Fruit fly (Drosophila melanogaster) whole organism, prepupa: ENCODE results near the gene CG32720.
A peak's percentile ranks its signal among the peaks of the same experiment; 100 is the strongest.

ENCODE experiments used
- Blimp-1 ChIP-seq: fragments of 200-800 bp; sonication (Bioruptor generic); optimal IDR thresholded peaks from 3 replicates; lab custom pipeline; 2017; ENCODE audit warnings: missing biosample characterization, missing genetic modification characterization, mild to moderate bottlenecking, moderate library complexity, missing genetic modification reagents
- CG10631 ChIP-seq: fragments of 200-800 bp; sonication (Bioruptor generic); optimal IDR thresholded peaks from 2 replicates; lab custom pipeline; 2016; ENCODE audit warnings: missing biosample characterization, missing genetic modification characterization
- CG10669 ChIP-seq: fragments of 200-800 bp; sonication (Bioruptor generic); optimal IDR thresholded peaks from 3 replicates; lab custom pipeline; 2018; ENCODE audit warnings: missing biosample characterization, mild to moderate bottlenecking, missing genetic modification characterization, moderate library complexity
- CG11294 ChIP-seq: fragments of 200-800 bp; sonication (Bioruptor generic); IDR thresholded peaks from 2 replicates; pipeline ENCODE4 v1.3.6; 2022; ENCODE audit warnings: missing biosample characterization, missing genetic modification characterization
- CG11762 ChIP-seq: fragments of 200-800 bp; sonication (Bioruptor generic); optimal IDR thresholded peaks from 3 replicates; lab custom pipeline; 2016; ENCODE audit warnings: missing biosample characterization, missing genetic modification characterization; ENCODE audit not compliant: insufficient read depth
- CG15336 ChIP-seq: fragments of 200-800 bp; sonication (Bioruptor generic); IDR thresholded peaks from 2 replicates; pipeline ENCODE4 v1.3.6; 2022; ENCODE audit warnings: missing biosample characterization, missing genetic modification characterization
- CG1621 ChIP-seq: fragments of 200-800 bp; sonication (Bioruptor generic); optimal IDR thresholded peaks from 3 replicates; lab custom pipeline; 2018; ENCODE audit warnings: missing biosample characterization, mild to moderate bottlenecking, missing genetic modification characterization
- CG16779 ChIP-seq: fragments of 200-800 bp; sonication (Bioruptor generic); optimal IDR thresholded peaks from 3 replicates; lab custom pipeline; 2017; ENCODE audit warnings: missing biosample characterization, mild to moderate bottlenecking, missing genetic modification characterization
- CG3032 ChIP-seq: fragments of 200-800 bp; optimal IDR thresholded peaks from 2 replicates; lab custom pipeline; 2019; ENCODE audit warnings: missing biosample characterization, mild to moderate bottlenecking, missing genetic modification characterization, moderate library complexity
- CG31627 ChIP-seq: fragments of 200-800 bp; sonication (Bioruptor generic); optimal IDR thresholded peaks from 3 replicates; lab custom pipeline; 2016; ENCODE audit warnings: missing biosample characterization, missing genetic modification characterization
- CG32006 ChIP-seq: fragments of 200-800 bp; sonication (Bioruptor generic); optimal IDR thresholded peaks from 3 replicates; lab custom pipeline; 2017; ENCODE audit warnings: missing biosample characterization, mild to moderate bottlenecking, missing genetic modification characterization
- CG34406 ChIP-seq: fragments of 200-800 bp; sonication (Bioruptor generic); optimal IDR thresholded peaks from 3 replicates; lab custom pipeline; 2016; ENCODE audit warnings: missing biosample characterization, missing genetic modification characterization
- CG3919 ChIP-seq: fragments of 200-800 bp; sonication (Bioruptor generic); optimal IDR thresholded peaks from 3 replicates; lab custom pipeline; 2016; ENCODE audit warnings: missing biosample characterization, missing genetic modification characterization
- CG4318 ChIP-seq: fragments of 200-800 bp; sonication (Bioruptor generic); optimal IDR thresholded peaks from 3 replicates; lab custom pipeline; 2017; ENCODE audit warnings: missing biosample characterization, mild to moderate bottlenecking, missing genetic modification characterization
- CG6276 ChIP-seq: fragments of 200-800 bp; sonication (Bioruptor generic); optimal IDR thresholded peaks from 2 replicates; lab custom pipeline; 2017; ENCODE audit warnings: missing biosample characterization, mild to moderate bottlenecking, missing genetic modification characterization
- CG6792 ChIP-seq: fragments of 200-800 bp; sonication (Bioruptor generic); optimal IDR thresholded peaks from 3 replicates; lab custom pipeline; 2016; ENCODE audit warnings: missing biosample characterization, missing genetic modification characterization
- CG6808 ChIP-seq: fragments of 200-800 bp; sonication (Bioruptor generic); optimal IDR thresholded peaks from 3 replicates; lab custom pipeline; 2017; ENCODE audit warnings: missing biosample characterization, missing genetic modification characterization, mild to moderate bottlenecking, moderate library complexity, missing genetic modification reagents
- CG6854 ChIP-seq: fragments of 200-800 bp; sonication (Bioruptor generic); optimal IDR thresholded peaks from 2 replicates; lab custom pipeline; 2017; ENCODE audit warnings: missing biosample characterization, mild to moderate bottlenecking, missing genetic modification characterization
- CG7368 ChIP-seq: fragments of 200-800 bp; sonication (Bioruptor generic); optimal IDR thresholded peaks from 3 replicates; lab custom pipeline; 2016; ENCODE audit warnings: missing biosample characterization, missing genetic modification characterization
- CG8119 ChIP-seq: fragments of 200-800 bp; sonication (Bioruptor generic); IDR thresholded peaks from 3 replicates; pipeline ENCODE4 v1.3.6; 2022; ENCODE audit warnings: missing biosample characterization, missing genetic modification characterization
- CG8319 ChIP-seq: fragments of 200-800 bp; sonication (Bioruptor generic); optimal IDR thresholded peaks from 3 replicates; lab custom pipeline; 2016; ENCODE audit warnings: missing biosample characterization, missing genetic modification characterization
- CG9139 ChIP-seq: fragments of 200-800 bp; sonication (Bioruptor generic); optimal IDR thresholded peaks from 3 replicates; lab custom pipeline; 2017; ENCODE audit warnings: missing biosample characterization, mild to moderate bottlenecking, missing genetic modification characterization
- Eip75B ChIP-seq: fragments of 200-800 bp; sonication (Bioruptor generic); optimal IDR thresholded peaks from 3 replicates; lab custom pipeline; 2016; ENCODE audit warnings: missing biosample characterization, missing genetic modification characterization
- Eip78C ChIP-seq: fragments of 200-800 bp; sonication (Bioruptor generic); peaks from one replicate; lab custom pipeline; 2016; ENCODE audit warnings: missing biosample characterization, missing genetic modification characterization
- Eip93F ChIP-seq: fragments of 200-800 bp; sonication (Bioruptor generic); optimal IDR thresholded peaks from 2 replicates; lab custom pipeline; 2016; ENCODE audit warnings: missing biosample characterization, mild to moderate bottlenecking, missing genetic modification characterization
- Gug ChIP-seq: fragments of 200-800 bp; sonication (Bioruptor generic); IDR thresholded peaks from 2 replicates; pipeline ENCODE4 v1.3.6; 2022; ENCODE audit warnings: missing biosample characterization, missing genetic modification characterization
- Hr38 ChIP-seq: sonication (Bioruptor generic); optimal IDR thresholded peaks from 2 replicates; lab custom pipeline; 2016; ENCODE audit warnings: missing biosample characterization, missing genetic modification characterization
- Hr4 ChIP-seq: fragments of 200-800 bp; sonication (Bioruptor generic); optimal IDR thresholded peaks from 3 replicates; lab custom pipeline; 2016; ENCODE audit warnings: missing biosample characterization, missing genetic modification characterization
- Lpt ChIP-seq: fragments of 200-800 bp; sonication (Bioruptor generic); optimal IDR thresholded peaks from 3 replicates; lab custom pipeline; 2016; ENCODE audit warnings: missing biosample characterization, missing genetic modification characterization
- Met ChIP-seq: fragments of 200-800 bp; sonication (Bioruptor generic); optimal IDR thresholded peaks from 3 replicates; lab custom pipeline; 2016; ENCODE audit warnings: missing biosample characterization, missing genetic modification characterization
- Smox ChIP-seq: fragments of 200-800 bp; sonication (Bioruptor generic); optimal IDR thresholded peaks from 3 replicates; lab custom pipeline; 2016; ENCODE audit warnings: missing biosample characterization, missing genetic modification characterization
- Sox102F ChIP-seq: fragments of 200-800 bp; sonication (Bioruptor generic); optimal IDR thresholded peaks from 2 replicates; lab custom pipeline; 2016; ENCODE audit warnings: missing biosample characterization, mild to moderate bottlenecking, missing genetic modification characterization
- Sox14 ChIP-seq: fragments of 200-800 bp; sonication (Bioruptor generic); optimal IDR thresholded peaks from 3 replicates; lab custom pipeline; 2016; ENCODE audit warnings: missing biosample characterization, missing genetic modification characterization
- Sox15 ChIP-seq: fragments of 200-800 bp; sonication (Bioruptor generic); optimal IDR thresholded peaks from 3 replicates; lab custom pipeline; 2016; ENCODE audit warnings: missing biosample characterization, missing genetic modification characterization
- achi ChIP-seq: fragments of 200-800 bp; sonication (Bioruptor generic); optimal IDR thresholded peaks from 3 replicates; lab custom pipeline; 2016; ENCODE audit warnings: missing biosample characterization, missing genetic modification characterization
- dac ChIP-seq: fragments of 200-800 bp; sonication (Bioruptor generic); optimal IDR thresholded peaks from 2 replicates; lab custom pipeline; 2017; ENCODE audit warnings: missing biosample characterization, mild to moderate bottlenecking, missing genetic modification characterization
- dsx ChIP-seq: fragments of 200-800 bp; optimal IDR thresholded peaks from 3 replicates; lab custom pipeline; 2019; ENCODE audit warnings: missing biosample characterization, mild to moderate bottlenecking, missing genetic modification characterization, moderate library complexity; ENCODE audit not compliant: poor library complexity, severe bottlenecking
- esn ChIP-seq: fragments of 200-800 bp; sonication (Bioruptor generic); optimal IDR thresholded peaks from 2 replicates; lab custom pipeline; 2016; ENCODE audit warnings: missing biosample characterization, mild to moderate bottlenecking, missing genetic modification characterization, moderate library complexity
- fd59A ChIP-seq: fragments of 200-800 bp; sonication (Bioruptor generic); optimal IDR thresholded peaks from 2 replicates; lab custom pipeline; 2017; ENCODE audit warnings: missing biosample characterization, mild to moderate bottlenecking, missing genetic modification characterization, missing genetic modification reagents
- fkh ChIP-seq: fragments of 200-800 bp; sonication (Bioruptor generic); optimal IDR thresholded peaks from 3 replicates; lab custom pipeline; 2017; ENCODE audit warnings: missing biosample characterization, mild to moderate bottlenecking, missing genetic modification characterization, moderate library complexity
- lz ChIP-seq: fragments of 200-800 bp; sonication (Bioruptor generic); optimal IDR thresholded peaks from 3 replicates; lab custom pipeline; 2016; ENCODE audit warnings: missing biosample characterization, missing genetic modification characterization
- net ChIP-seq: fragments of 200-800 bp; sonication (Bioruptor generic); optimal IDR thresholded peaks from 3 replicates; lab custom pipeline; 2016; ENCODE audit warnings: missing biosample characterization, missing genetic modification characterization
- pdm3 ChIP-seq: fragments of 200-800 bp; sonication (Bioruptor generic); optimal IDR thresholded peaks from 3 replicates; lab custom pipeline; 2016; ENCODE audit warnings: missing biosample characterization, missing genetic modification characterization
- salr ChIP-seq, 2 experiments: fragments of 200-800 bp; sonication (Bioruptor generic); optimal IDR thresholded peaks; 3 replicates each; lab custom pipeline; 2016 to 2018; ENCODE audit warnings: missing biosample characterization in 2 of 2, missing genetic modification characterization in 2 of 2, mild to moderate bottlenecking in 1 of 2
- spab ChIP-seq: fragments of 200-800 bp; sonication (Bioruptor generic); optimal IDR thresholded peaks from 2 replicates; lab custom pipeline; 2017; ENCODE audit warnings: missing biosample characterization, mild to moderate bottlenecking, missing genetic modification characterization, missing genetic modification reagents
- ss ChIP-seq, 2 experiments: fragments of 200-800 bp; sonication (Bioruptor generic); optimal IDR thresholded peaks; 2 replicates in 1 of 2; 3 replicates in 1 of 2; lab custom pipeline; 2017 to 2018; ENCODE audit warnings: mild to moderate bottlenecking in 2 of 2, missing biosample characterization in 2 of 2, missing genetic modification characterization in 2 of 2, moderate library complexity in 1 of 2
- svp ChIP-seq: fragments of 200-800 bp; sonication (Bioruptor generic); peaks from one replicate; lab custom pipeline; 2016; ENCODE audit warnings: missing biosample characterization, missing genetic modification characterization
- vri ChIP-seq: fragments of 200-800 bp; sonication (Bioruptor generic); optimal IDR thresholded peaks from 3 replicates; lab custom pipeline; 2016; ENCODE audit warnings: missing biosample characterization, mild to moderate bottlenecking, missing genetic modification characterization

Gene CG32720

dm6 chrX:7573990-7574389, 37.2 kb upstream of the CG32720 start, which contains the start of gene CG11369:
Gene CG11369 (plus strand): TSS chrX:7574290.
- no peak for TF ChIP-seq fd59A (GFP tag; lab: Kevin White, UChicago)
- TF ChIP-seq Sox15 (GFP tag; lab: Kevin White, UChicago), result no peak
- no peak for TF ChIP-seq CG6792 (GFP tag; lab: Kevin White, UChicago)
- TF ChIP-seq CG4318 (GFP tag; lab: Kevin White, UChicago), result no peak
- TF ChIP-seq CG11762 (GFP tag; lab: Kevin White, UChicago), result no peak
- no peak for TF ChIP-seq CG32006 (GFP tag; lab: Kevin White, UChicago)
- no peak for TF ChIP-seq Eip75B (GFP tag; lab: Kevin White, UChicago)

dm6 chrX:7571200-7571599, 34.4 kb upstream of the CG32720 start:
- peak; percentile 56 for TF ChIP-seq CG10669 (GFP tag; lab: Kevin White, UChicago)
- peak; percentile 57 for TF ChIP-seq CG15336 (GFP tag; lab: Robert Waterston, UW)
- peak; percentile 91 for TF ChIP-seq Eip78C (GFP tag; lab: Kevin White, UChicago)
- TF ChIP-seq CG11762 (GFP tag; lab: Kevin White, UChicago), result no peak
- TF ChIP-seq net (GFP tag; lab: Kevin White, UChicago), result peak; percentile 25
- TF ChIP-seq dsx, result peak; percentile 29
- no peak for TF ChIP-seq Lpt (GFP tag; lab: Kevin White, UChicago)
- peak; percentile 36 for TF ChIP-seq CG8319 (GFP tag; lab: Kevin White, UChicago)
- TF ChIP-seq ss (GFP tag; optimal IDR thresholded peaks at IDR 0.05; lab: Kevin White, UChicago), result peak; percentile 27 to 35
- no peak for TF ChIP-seq dac (GFP tag; lab: Kevin White, UChicago)
- no peak for TF ChIP-seq CG11294 (GFP tag; lab: Robert Waterston, UW)
- peak; percentile 58 for TF ChIP-seq achi (GFP tag; lab: Kevin White, UChicago)
- TF ChIP-seq esn (GFP tag; lab: Kevin White, UChicago), result peak; percentile 50
- peak in 1 of 2 experiments; percentile 32 for TF ChIP-seq salr (GFP tag; optimal IDR thresholded peaks at IDR 0.05; lab: Kevin White, UChicago)
- TF ChIP-seq Hr38 (GFP tag; lab: Kevin White, UChicago), result no peak
- peak; percentile 49 for TF ChIP-seq CG34406 (GFP tag; lab: Kevin White, UChicago)
- peak; percentile 31 for TF ChIP-seq CG9139 (GFP tag; lab: Kevin White, UChicago)
- no peak for TF ChIP-seq Gug
- peak; percentile 45 for TF ChIP-seq CG3032 (tag; lab: Kevin White, UChicago)
- peak; percentile 43 for TF ChIP-seq Smox (GFP tag; lab: Kevin White, UChicago)
- peak; percentile 27 for TF ChIP-seq lz (GFP tag; lab: Kevin White, UChicago)
- peak; percentile 57 for TF ChIP-seq Met (GFP tag; lab: Kevin White, UChicago)
- peak; percentile 34 for TF ChIP-seq spab (GFP tag; lab: Kevin White, UChicago)
- TF ChIP-seq CG6808, result peak; percentile 49
- no peak for TF ChIP-seq Blimp-1
- no peak for TF ChIP-seq Eip93F (GFP tag; lab: Kevin White, UChicago)
- peak; percentile 68 for TF ChIP-seq CG3919 (GFP tag; lab: Kevin White, UChicago)
- TF ChIP-seq Hr4 (GFP tag; lab: Kevin White, UChicago), result peak; percentile 38
- peak; percentile 11 for TF ChIP-seq fd59A (GFP tag; lab: Kevin White, UChicago)
- no peak for TF ChIP-seq CG6854 (GFP tag; lab: Kevin White, UChicago)
- peak; percentile 58 for TF ChIP-seq CG7368 (GFP tag; lab: Kevin White, UChicago)
- no peak for TF ChIP-seq CG16779
- TF ChIP-seq CG31627, result peak; percentile 22
- TF ChIP-seq fkh (GFP tag; lab: Kevin White, UChicago), result no peak
- TF ChIP-seq Sox15 (GFP tag; lab: Kevin White, UChicago), result no peak
- TF ChIP-seq CG1621, result peak; percentile 37
- TF ChIP-seq CG10631 (GFP tag; lab: Kevin White, UChicago), result peak; percentile 33
- peak; percentile 41 for TF ChIP-seq pdm3
- peak; percentile 53 for TF ChIP-seq Eip75B (GFP tag; lab: Kevin White, UChicago)
- TF ChIP-seq svp (GFP tag; lab: Kevin White, UChicago), result peak; percentile 77
- peak; percentile 12 for TF ChIP-seq Sox14 (GFP tag; lab: Kevin White, UChicago)
- peak; percentile 39 for TF ChIP-seq Sox102F
- TF ChIP-seq CG4318 (GFP tag; lab: Kevin White, UChicago), result no peak
- peak; percentile 56 for TF ChIP-seq CG6792 (GFP tag; lab: Kevin White, UChicago)
- no peak for TF ChIP-seq vri (GFP tag; lab: Kevin White, UChicago)
- TF ChIP-seq CG6276 (GFP tag; lab: Kevin White, UChicago), result peak; percentile 15
- TF ChIP-seq CG8119 (GFP tag; lab: Robert Waterston, UW), result peak; percentile 49; the same call in 2 of the 3 replicates
